Worm (Caenorhabditis elegans) whole organism, young adult: Measurements from ENCODE around the gene T10H4.13.

Experiments
- B0019.2 ChIP-seq: fragments of 200-800 bp; sonication (Bioruptor generic); conservative IDR thresholded peaks from 2 replicates; pipeline ENCODE4 v1.3.6; 2022; ENCODE audit warnings: missing genetic modification reagents, missing genetic modification characterization, missing compliant biosample characterization
- B0261.1 ChIP-seq: sonication (generic microtip); optimal IDR thresholded peaks from 2 replicates; lab custom pipeline; 2016; ENCODE audit warnings: mild to moderate bottlenecking, missing genetic modification characterization, moderate library complexity, missing compliant biosample characterization
- C17E4.6 ChIP-seq: fragments of 200-800 bp; sonication (Bioruptor generic); IDR thresholded peaks from 2 replicates; pipeline ENCODE4 v1.3.6; 2022; ENCODE audit warnings: missing genetic modification reagents, missing genetic modification characterization, missing compliant biosample characterization
- D2030.7 ChIP-seq: fragments of 200-800 bp; sonication (Bioruptor generic); IDR thresholded peaks from 2 replicates; pipeline ENCODE4 v1.3.6; 2022; ENCODE audit warnings: missing genetic modification reagents, missing genetic modification characterization, missing compliant biosample characterization
- F10E7.11 ChIP-seq: sonication (generic microtip); optimal IDR thresholded peaks from 2 replicates; lab custom pipeline; 2017; ENCODE audit warnings: mild to moderate bottlenecking, missing genetic modification characterization, moderate library complexity, missing compliant biosample characterization
- F23B12.7 ChIP-seq: sonication (generic microtip); optimal IDR thresholded peaks from 2 replicates; lab custom pipeline; 2017; ENCODE audit warnings: missing genetic modification characterization, mild to moderate bottlenecking, missing compliant biosample characterization, antibody characterized with exemption, moderate library complexity; ENCODE audit not compliant: insufficient read depth
- F39B2.1 ChIP-seq: fragments of 200-800 bp; sonication (Bioruptor generic); IDR thresholded peaks from 2 replicates; pipeline ENCODE4 v1.3.6; 2022; ENCODE audit warnings: missing genetic modification reagents, missing genetic modification characterization, missing compliant biosample characterization
- F52B5.7 ChIP-seq: sonication (generic microtip); optimal IDR thresholded peaks from 2 replicates; lab custom pipeline; 2016; ENCODE audit warnings: mild to moderate bottlenecking, missing genetic modification characterization, missing compliant biosample characterization
- F57C9.4 ChIP-seq: sonication (generic microtip); optimal IDR thresholded peaks from 2 replicates; lab custom pipeline; 2017; ENCODE audit warnings: mild to moderate bottlenecking, missing genetic modification characterization, missing compliant biosample characterization
- Y53F4B.3 ChIP-seq: fragments of 200-800 bp; sonication (Bioruptor generic); IDR thresholded peaks from 2 replicates; pipeline ENCODE4 v1.3.6; 2022; ENCODE audit warnings: missing genetic modification reagents, missing genetic modification characterization, missing compliant biosample characterization
- Y79H2A.3 ChIP-seq: fragments of 200-800 bp; sonication (Bioruptor generic); conservative IDR thresholded peaks from 2 replicates; pipeline ENCODE4 v1.3.6; 2022; ENCODE audit warnings: missing genetic modification reagents, missing genetic modification characterization, missing compliant biosample characterization
- akir-1 ChIP-seq: fragments of 200-800 bp; sonication (Bioruptor generic); optimal IDR thresholded peaks from 2 replicates; lab custom pipeline; 2018; ENCODE audit warnings: mild to moderate bottlenecking, missing genetic modification characterization, moderate library complexity, missing compliant biosample characterization
- aptf-2 ChIP-seq: fragments of 200-800 bp; sonication (Bioruptor generic); conservative IDR thresholded peaks from 2 replicates; pipeline ENCODE4 v1.3.6; 2022; ENCODE audit warnings: missing genetic modification reagents, missing genetic modification characterization, missing compliant biosample characterization
- attf-6 ChIP-seq: fragments of 200-800 bp; sonication (Bioruptor generic); IDR thresholded peaks from 2 replicates; pipeline ENCODE4 v1.3.6; 2022; ENCODE audit warnings: missing genetic modification reagents, missing genetic modification characterization, missing compliant biosample characterization
- ccch-3 ChIP-seq: fragments of 200-800 bp; sonication (Bioruptor generic); optimal IDR thresholded peaks from 2 replicates; lab custom pipeline; 2018; ENCODE audit warnings: mild to moderate bottlenecking, missing genetic modification characterization, missing compliant biosample characterization
- cebp-2 ChIP-seq: fragments of 200-800 bp; sonication (Bioruptor generic); IDR thresholded peaks from 2 replicates; pipeline ENCODE4 v1.3.6; 2022; ENCODE audit warnings: missing genetic modification characterization, missing compliant biosample characterization
- ceh-58 ChIP-seq: fragments of 200-800 bp; sonication (Bioruptor generic); IDR thresholded peaks from 2 replicates; pipeline ENCODE4 v1.3.6; 2022; ENCODE audit warnings: missing genetic modification characterization, missing compliant biosample characterization
- die-1 ChIP-seq: sonication (generic microtip); optimal IDR thresholded peaks from 2 replicates; lab custom pipeline; 2016; ENCODE audit warnings: missing genotype, mild to moderate bottlenecking, missing genetic modification characterization, missing compliant biosample characterization
- dox-1 ChIP-seq: fragments of 200-800 bp; sonication (Bioruptor generic); IDR thresholded peaks from 2 replicates; pipeline ENCODE4 v1.3.6; 2022; ENCODE audit warnings: missing genetic modification reagents, missing genetic modification characterization, missing compliant biosample characterization
- efl-1 ChIP-seq: fragments of 150-350 bp; optimal IDR thresholded peaks from 2 replicates; lab custom pipeline; 2014; ENCODE audit warnings: missing biosample characterization, missing genetic modification reagents, missing genetic modification characterization
- egl-18 ChIP-seq: fragments of 200-800 bp; sonication (Bioruptor generic); IDR thresholded peaks from 2 replicates; pipeline ENCODE4 v1.3.6; 2022; ENCODE audit warnings: missing genetic modification reagents, missing genetic modification characterization, missing compliant biosample characterization
- egl-44 ChIP-seq: fragments of 200-800 bp; sonication (Bioruptor generic); IDR thresholded peaks from 2 replicates; pipeline ENCODE4 v1.3.6; 2022; ENCODE audit warnings: missing genetic modification reagents, missing genetic modification characterization, missing compliant biosample characterization
- ets-4 ChIP-seq: fragments of 200-800 bp; sonication (Bioruptor generic); optimal IDR thresholded peaks from 2 replicates; lab custom pipeline; 2018; ENCODE audit warnings: mild to moderate bottlenecking, missing genetic modification characterization, missing compliant biosample characterization
- hrde-1 ChIP-seq: sonication (generic microtip); optimal IDR thresholded peaks from 2 replicates; lab custom pipeline; 2016; ENCODE audit warnings: missing genetic modification characterization, mild to moderate bottlenecking, missing compliant biosample characterization, moderate library complexity, missing genotype, missing genetic modification reagents, borderline replicate concordance
- lag-1 ChIP-seq: fragments of 200-800 bp; sonication (Bioruptor generic); IDR thresholded peaks from 2 replicates; pipeline ENCODE4 v1.3.6; 2022; ENCODE audit warnings: missing genetic modification reagents, missing genetic modification characterization, missing compliant biosample characterization
- let-526 ChIP-seq: fragments of 200-800 bp; sonication (Bioruptor generic); IDR thresholded peaks from 2 replicates; pipeline ENCODE4 v1.3.6; 2022; ENCODE audit warnings: missing genetic modification reagents, missing genetic modification characterization, missing compliant biosample characterization
- let-607 ChIP-seq, 2 experiments: fragments of 200-800 bp in 1 of 2; sonication (Bioruptor generic) in 1 of 2; sonication (generic microtip) in 1 of 2; optimal IDR thresholded peaks; 2 replicates each; lab custom pipeline; 2016 to 2018; ENCODE audit warnings: mild to moderate bottlenecking in 2 of 2, missing compliant biosample characterization in 2 of 2, missing genetic modification characterization in 2 of 2, moderate library complexity in 2 of 2, missing genotype in 1 of 2
- lin-54 ChIP-seq: fragments of 200-800 bp; sonication (Bioruptor generic); optimal IDR thresholded peaks from 2 replicates; lab custom pipeline; 2018; ENCODE audit warnings: mild to moderate bottlenecking, missing genetic modification characterization, missing compliant biosample characterization
- madf-10 ChIP-seq: sonication (generic microtip); optimal IDR thresholded peaks from 2 replicates; lab custom pipeline; 2016; ENCODE audit warnings: mild to moderate bottlenecking, missing genetic modification characterization, missing compliant biosample characterization
- madf-6 ChIP-seq: fragments of 200-800 bp; sonication (Bioruptor generic); IDR thresholded peaks from 2 replicates; pipeline ENCODE4 v1.3.6; 2022; ENCODE audit warnings: missing genetic modification reagents, missing genetic modification characterization, missing compliant biosample characterization
- madf-8 ChIP-seq: fragments of 200-800 bp; sonication (Bioruptor generic); conservative IDR thresholded peaks from 2 replicates; pipeline ENCODE4 v1.3.6; 2022; ENCODE audit warnings: missing genetic modification reagents, missing genetic modification characterization, missing compliant biosample characterization
- mcd-1 ChIP-seq: fragments of 200-800 bp; sonication (Bioruptor generic); IDR thresholded peaks from 2 replicates; pipeline ENCODE4 v1.3.6; 2022; ENCODE audit warnings: missing genetic modification reagents, missing genetic modification characterization, missing compliant biosample characterization
- mes-4 ChIP-seq: sonication (generic microtip); optimal IDR thresholded peaks from 2 replicates; lab custom pipeline; 2016; ENCODE audit warnings: missing genotype, missing genetic modification characterization, missing compliant biosample characterization
- mxl-1 ChIP-seq: sonication (generic microtip); optimal IDR thresholded peaks from 2 replicates; lab custom pipeline; 2016; ENCODE audit warnings: missing genetic modification characterization, missing compliant biosample characterization
- nhr-90 ChIP-seq: sonication (generic microtip); optimal IDR thresholded peaks from 2 replicates; lab custom pipeline; 2016; ENCODE audit warnings: missing genotype, mild to moderate bottlenecking, missing genetic modification characterization, missing compliant biosample characterization
- pbrm-1 ChIP-seq: fragments of 200-800 bp; sonication (Bioruptor generic); IDR thresholded peaks from 2 replicates; pipeline ENCODE4 v1.3.6; 2022; ENCODE audit warnings: missing genetic modification reagents, missing genetic modification characterization, missing compliant biosample characterization
- snpc-3.4 ChIP-seq: sonication (generic microtip); optimal IDR thresholded peaks from 2 replicates; lab custom pipeline; 2017; ENCODE audit warnings: missing genetic modification characterization, mild to moderate bottlenecking, missing compliant biosample characterization, antibody characterized with exemption, moderate library complexity, missing genotype, missing genetic modification reagents
- somi-1 ChIP-seq: fragments of 200-800 bp; sonication (Bioruptor generic); optimal IDR thresholded peaks from 2 replicates; lab custom pipeline; 2018; ENCODE audit warnings: mild to moderate bottlenecking, missing genetic modification characterization, missing compliant biosample characterization
- sptf-2 ChIP-seq: fragments of 200-800 bp; sonication (Bioruptor generic); optimal IDR thresholded peaks from 2 replicates; lab custom pipeline; 2018; ENCODE audit warnings: mild to moderate bottlenecking, missing genetic modification characterization, missing compliant biosample characterization
- tlf-1 ChIP-seq: fragments of 200-800 bp; sonication (Bioruptor generic); optimal IDR thresholded peaks from 2 replicates; lab custom pipeline; 2018; ENCODE audit warnings: mild to moderate bottlenecking, missing genetic modification characterization, missing compliant biosample characterization
- unc-62 ChIP-seq: fragments of 150-350 bp; optimal IDR thresholded peaks from 2 replicates; lab custom pipeline; 2014; ENCODE audit warnings: missing biosample characterization, missing genetic modification reagents, missing genetic modification characterization
- zfh-2 ChIP-seq: fragments of 200-800 bp; sonication (Bioruptor generic); conservative IDR thresholded peaks from 2 replicates; pipeline ENCODE4 v1.3.6; 2022; ENCODE audit warnings: missing genetic modification reagents, missing genetic modification characterization, missing compliant biosample characterization
- ztf-18 ChIP-seq: sonication (generic microtip); optimal IDR thresholded peaks from 2 replicates; lab custom pipeline; 2016; ENCODE audit warnings: missing genotype, mild to moderate bottlenecking, missing genetic modification characterization, missing compliant biosample characterization
- ztf-25 ChIP-seq: fragments of 200-800 bp; sonication (Bioruptor generic); IDR thresholded peaks from 2 replicates; pipeline ENCODE4 v1.3.6; 2022; ENCODE audit warnings: missing genetic modification reagents, missing genetic modification characterization, missing compliant biosample characterization
- ztf-6 ChIP-seq: fragments of 200-800 bp; sonication (Bioruptor generic); IDR thresholded peaks from 2 replicates; pipeline ENCODE4 v1.3.6; 2022; ENCODE audit warnings: missing genetic modification reagents, missing genetic modification characterization, missing compliant biosample characterization

T10H4.13 gene

ce11 chrV:15267405-15267804, at the start of gene T10H4.13:
Gene T10H4.13 (minus strand): TSS chrV:15267505.
- no peak for TF ChIP-seq snpc-3.4 (tag; lab: Kevin White, UChicago)
- no peak for TF ChIP-seq die-1 (tag; lab: Kevin White, UChicago)
- TF ChIP-seq cebp-2 (GFP tag; lab: Robert Waterston, UW) = no peak
- no peak for TF ChIP-seq tlf-1 (GFP tag; lab: Kevin White, UChicago)
- no peak for TF ChIP-seq ztf-18
- TF ChIP-seq aptf-2 (GFP tag; lab: Robert Waterston, UW) = no peak
- TF ChIP-seq let-526 (GFP tag; lab: Robert Waterston, UW) = no peak
- TF ChIP-seq zfh-2 = no peak
- no peak for TF ChIP-seq ceh-58 (GFP tag; lab: Robert Waterston, UW)
- no peak for TF ChIP-seq F57C9.4
- TF ChIP-seq F39B2.1 = no peak
- TF ChIP-seq attf-6 (GFP tag; lab: Robert Waterston, UW) = no peak
- no peak for TF ChIP-seq Y53F4B.3 (GFP tag; lab: Robert Waterston, UW)
- no peak for TF ChIP-seq efl-1 (GFP tag; lab: Kevin White, UChicago)
- TF ChIP-seq mes-4 (tag; lab: Kevin White, UChicago) = no peak
- TF ChIP-seq hrde-1 (tag; lab: Kevin White, UChicago) = no peak
- TF ChIP-seq F10E7.11 (tag; lab: Kevin White, UChicago) = no peak
- no peak for TF ChIP-seq ztf-6 (GFP tag; lab: Robert Waterston, UW)
- TF ChIP-seq madf-10 (tag; lab: Kevin White, UChicago) = no peak

ce11 chrV:15315827-15316527, 48.7 kb upstream of the T10H4.13 start, which contains the start of the genes srt-22 and nhr-246:
Gene srt-22 (minus strand): TSS chrV:15315927.
Gene nhr-246 (plus strand): TSS chrV:15316477.
- TF ChIP-seq F23B12.7 (tag; lab: Kevin White, UChicago) = no peak
- no peak for TF ChIP-seq B0019.2 (GFP tag; lab: Robert Waterston, UW)
- TF ChIP-seq mcd-1 (GFP tag; lab: Robert Waterston, UW) = no peak
- no peak for TF ChIP-seq madf-8 (GFP tag; lab: Robert Waterston, UW)
- TF ChIP-seq lag-1 (GFP tag; lab: Robert Waterston, UW) = no peak
- TF ChIP-seq madf-6 (GFP tag; lab: Robert Waterston, UW) = no peak
- no peak for TF ChIP-seq pbrm-1 (GFP tag; lab: Robert Waterston, UW)
- no peak for TF ChIP-seq egl-18 (GFP tag; lab: Robert Waterston, UW)
- TF ChIP-seq ccch-3 (GFP tag; lab: Kevin White, UChicago) = no peak
- no peak for TF ChIP-seq ztf-25 (GFP tag; lab: Robert Waterston, UW)
- no peak for TF ChIP-seq C17E4.6 (GFP tag; lab: Robert Waterston, UW)
- no peak for TF ChIP-seq D2030.7 (GFP tag; lab: Robert Waterston, UW)
- TF ChIP-seq akir-1 (GFP tag; lab: Kevin White, UChicago) = no peak
- no peak for TF ChIP-seq nhr-90
- TF ChIP-seq unc-62 (GFP tag; lab: Kevin White, UChicago) = no peak

ce11 chrV:15313529-15313928, 46.2 kb upstream of the T10H4.13 start:
- TF ChIP-seq let-607 (tag; optimal IDR thresholded peaks at IDR 0.05; lab: Kevin White, UChicago) (no peak), F52B5.7 (tag; lab: Kevin White, UChicago) (no peak), somi-1 (GFP tag; lab: Kevin White, UChicago) (no peak), sptf-2 (GFP tag; lab: Kevin White, UChicago) (no peak), B0261.1 (no peak), dox-1 (GFP tag; lab: Robert Waterston, UW) (no peak), ets-4 (GFP tag; lab: Kevin White, UChicago) (no peak), C17E4.6 (GFP tag; lab: Robert Waterston, UW) (no peak), mxl-1 (tag; lab: Kevin White, UChicago) (no peak), lin-54 (GFP tag; lab: Kevin White, UChicago) (no peak), tlf-1 (GFP tag; lab: Kevin White, UChicago) (no peak), egl-18 (GFP tag; lab: Robert Waterston, UW) (no peak), egl-44 (GFP tag; lab: Robert Waterston, UW) (no peak), let-526 (GFP tag; lab: Robert Waterston, UW) (no peak), F10E7.11 (tag; lab: Kevin White, UChicago) (no peak), Y79H2A.3 (GFP tag; lab: Robert Waterston, UW) (no peak)
